Worm (Caenorhabditis elegans): Measurements from ENCODE around the gene F10D7.10.

F10D7.10 gene

DNA sequence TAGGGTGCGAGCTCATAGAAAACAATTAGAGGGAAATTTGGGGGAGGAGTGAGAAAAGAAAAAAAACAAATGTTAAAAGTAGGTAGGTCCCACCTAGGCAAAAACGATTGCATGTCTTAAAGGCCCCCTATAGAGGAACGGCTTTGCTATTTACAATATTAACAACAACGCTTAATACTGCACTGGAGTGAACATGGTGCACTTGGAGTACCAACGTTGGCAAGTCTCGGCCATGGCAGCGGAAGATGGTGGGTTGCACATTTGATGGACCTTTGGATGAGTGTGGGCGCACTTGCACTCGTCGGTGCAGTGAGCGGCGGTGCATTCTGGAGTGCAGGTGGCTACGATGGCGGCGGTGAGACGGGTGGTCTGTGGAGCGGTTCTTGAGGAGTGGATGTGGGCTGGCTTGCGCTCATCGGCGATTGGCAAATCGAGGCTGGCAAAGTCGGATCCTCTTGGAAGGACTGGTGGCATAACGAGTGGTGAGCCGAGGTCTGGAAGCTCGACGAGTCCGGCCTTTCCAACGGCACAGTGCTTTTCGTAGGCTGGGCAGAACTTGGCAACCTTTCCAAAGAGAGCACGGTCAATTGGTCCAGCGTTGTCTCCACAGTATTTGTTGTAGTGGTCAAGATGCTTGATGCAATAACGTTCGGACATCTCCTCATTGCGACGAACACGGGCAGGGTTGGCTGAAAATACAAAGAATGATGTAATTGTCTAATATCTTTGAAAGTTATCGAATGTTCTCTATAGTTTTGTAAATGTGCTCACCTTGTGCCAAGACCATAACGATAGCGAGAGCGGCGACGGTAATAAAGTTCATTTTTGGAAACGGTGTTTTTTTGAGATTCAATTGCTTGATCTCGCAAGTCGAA, 41.2 kb upstream of the F10D7.10 start:
- peak; percentile 20 for TF ChIP-seq jun-1 (tag; optimal IDR thresholded peaks at IDR 0.05)
- no peak for TF ChIP-seq fos-1 (tag; optimal IDR thresholded peaks at IDR 0.05)
- no peak for TF ChIP-seq nhr-67 (tag; optimal IDR thresholded peaks at IDR 0.05)
- TF ChIP-seq mml-1 (tag; optimal IDR thresholded peaks at IDR 0.05): no peak
- no peak for TF ChIP-seq fkh-10 (GFP tag; optimal IDR thresholded peaks at IDR 0.05)
- no peak for TF ChIP-seq ceh-28 (tag; optimal IDR thresholded peaks at IDR 0.05)
- no peak for TF ChIP-seq lin-39 (tag; optimal IDR thresholded peaks at IDR 0.05)
- TF ChIP-seq fkh-2 (tag; optimal IDR thresholded peaks at IDR 0.05): no peak
- no peak for TF ChIP-seq ceh-16 (tag; optimal IDR thresholded peaks at IDR 0.05)
- TF ChIP-seq lsy-12 (tag; optimal IDR thresholded peaks at IDR 0.05): peak; percentile 69
- peak; percentile 32 for TF ChIP-seq nfya-1 (tag; optimal IDR thresholded peaks at IDR 0.05; ENCODE audit: insufficient read depth)
- no peak for TF ChIP-seq eor-1 (tag; optimal IDR thresholded peaks at IDR 0.05)
- peak; percentile 99 for TF ChIP-seq ama-1 (optimal IDR thresholded peaks at IDR 0.05)
- TF ChIP-seq nhr-25 (tag; optimal IDR thresholded peaks at IDR 0.05): peak; percentile 74
- peak; percentile 24 for TF ChIP-seq ztf-4 (tag; optimal IDR thresholded peaks at IDR 0.05)
- no peak for TF ChIP-seq zag-1 (tag; optimal IDR thresholded peaks at IDR 0.05)
- no peak for TF ChIP-seq egl-5 (tag; optimal IDR thresholded peaks at IDR 0.05)
- no peak for TF ChIP-seq ZK546.5 (tag; optimal IDR thresholded peaks at IDR 0.05)
- TF ChIP-seq unc-62 (GFP tag; optimal IDR thresholded peaks at IDR 0.05): no peak
- TF ChIP-seq skn-1 (tag; optimal IDR thresholded peaks at IDR 0.05): no peak
- TF ChIP-seq pqm-1 (tag; optimal IDR thresholded peaks at IDR 0.05): no peak
- TF ChIP-seq mdl-1 (tag; optimal IDR thresholded peaks at IDR 0.05): no peak
- TF ChIP-seq nhr-11 (tag; optimal IDR thresholded peaks at IDR 0.05): no peak
- TF ChIP-seq aly-2 (tag; optimal IDR thresholded peaks at IDR 0.05): no peak
- no peak for TF ChIP-seq pha-4 (tag; optimal IDR thresholded peaks at IDR 0.05)
- no peak for TF ChIP-seq tbx-2 (tag; optimal IDR thresholded peaks at IDR 0.05)
- no peak for TF ChIP-seq nhr-77 (tag; optimal IDR thresholded peaks at IDR 0.05)
- no peak for TF ChIP-seq ceh-82 (tag; optimal IDR thresholded peaks at IDR 0.05)
- no peak for TF ChIP-seq nhr-76 (tag; optimal IDR thresholded peaks at IDR 0.05)
- TF ChIP-seq elt-3 (tag; optimal IDR thresholded peaks at IDR 0.05): no peak
- no peak for TF ChIP-seq elt-2 (tag; optimal IDR thresholded peaks at IDR 0.05)
- TF ChIP-seq nhr-23 (tag; optimal IDR thresholded peaks at IDR 0.05): no peak
- no peak for TF ChIP-seq ceh-9 (tag; optimal IDR thresholded peaks at IDR 0.05)
- TF ChIP-seq snpc-4 (tag; optimal IDR thresholded peaks at IDR 0.05): no peak
- TF ChIP-seq nhr-43 (tag; optimal IDR thresholded peaks at IDR 0.05; ENCODE audit: poor library complexity, severe bottlenecking): peak; percentile 81
- no peak for TF ChIP-seq nhr-12 (tag; optimal IDR thresholded peaks at IDR 0.05)
- TF ChIP-seq lin-15B (tag; optimal IDR thresholded peaks at IDR 0.05): no peak
- no peak for TF ChIP-seq daf-12 (tag; optimal IDR thresholded peaks at IDR 0.05)
- TF ChIP-seq R02D3.7 (tag; optimal IDR thresholded peaks at IDR 0.05): no peak
- no peak for TF ChIP-seq nhr-28 (tag; optimal IDR thresholded peaks at IDR 0.05)
- TF ChIP-seq unc-39 (tag; optimal IDR thresholded peaks at IDR 0.05): no peak
- TF ChIP-seq hmg-11 (tag; optimal IDR thresholded peaks at IDR 0.05): no peak
- TF ChIP-seq egl-27 (tag; optimal IDR thresholded peaks at IDR 0.05): no peak
- no peak for TF ChIP-seq elt-1 (tag; optimal IDR thresholded peaks at IDR 0.05)

Data from whole organism, L3 larva.